Fruit fly (Drosophila melanogaster) whole organism, embryonic: ENCODE measurements around the gene MP1.

ENCODE experiments used
- ATbp ChIP-seq: fragments of 200-800 bp; sonication (Bioruptor generic); optimal IDR thresholded peaks from 2 replicates; lab custom pipeline; 2017; ENCODE audit warnings: missing biosample characterization, mild to moderate bottlenecking, missing genetic modification characterization, missing genetic modification reagents
- CG11093 ChIP-seq: fragments of 200-800 bp; sonication (Bioruptor generic); IDR thresholded peaks from 3 replicates; pipeline ENCODE4 v1.3.6; 2022; ENCODE audit warnings: missing biosample characterization, missing genetic modification characterization
- CG13287 ChIP-seq: fragments of 200-800 bp; sonication (Bioruptor generic); IDR thresholded peaks from 2 replicates; pipeline ENCODE4 v1.3.6; 2022; ENCODE audit warnings: missing biosample characterization, missing genetic modification characterization; ENCODE audit not compliant: partially characterized antibody
- CG15514 ChIP-seq: fragments of 200-800 bp; sonication (Bioruptor generic); optimal IDR thresholded peaks from 3 replicates; lab custom pipeline; 2017; ENCODE audit warnings: missing biosample characterization, missing genetic modification characterization, mild to moderate bottlenecking, moderate library complexity, missing genetic modification reagents
- CG15601 ChIP-seq: fragments of 200-800 bp; sonication (Bioruptor generic); optimal IDR thresholded peaks from 3 replicates; lab custom pipeline; 2019; ENCODE audit warnings: missing biosample characterization, mild to moderate bottlenecking, missing genetic modification characterization, moderate library complexity
- CG16815 ChIP-seq: fragments of 200-800 bp; sonication (Bioruptor generic); optimal IDR thresholded peaks from 3 replicates; lab custom pipeline; 2017; ENCODE audit warnings: missing biosample characterization, mild to moderate bottlenecking, missing genetic modification characterization
- CG17361 ChIP-seq: fragments of 200-800 bp; sonication (Bioruptor generic); IDR thresholded peaks from 3 replicates; pipeline ENCODE4 v1.3.6; 2022; ENCODE audit warnings: missing biosample characterization, missing genetic modification characterization
- CG17912 ChIP-seq: fragments of 200-800 bp; sonication (Bioruptor generic); optimal IDR thresholded peaks from 2 replicates; lab custom pipeline; 2018; ENCODE audit warnings: missing biosample characterization, mild to moderate bottlenecking, missing genetic modification characterization
- CG2875 ChIP-seq: fragments of 200-800 bp; sonication (Bioruptor generic); optimal IDR thresholded peaks from 2 replicates; lab custom pipeline; 2017; ENCODE audit warnings: missing biosample characterization, mild to moderate bottlenecking, missing genetic modification characterization, missing genetic modification reagents
- CG32767 ChIP-seq: fragments of 200-800 bp; sonication (Bioruptor generic); IDR thresholded peaks from 2 replicates; pipeline ENCODE4 v1.3.6; 2022; ENCODE audit warnings: missing biosample characterization, missing genetic modification characterization
- CG32772 ChIP-seq: fragments of 200-800 bp; sonication (Bioruptor generic); IDR thresholded peaks from 2 replicates; pipeline ENCODE4 v1.3.6; 2022; ENCODE audit warnings: missing biosample characterization, missing genetic modification characterization
- CG7963 ChIP-seq: fragments of 200-800 bp; sonication (Bioruptor generic); IDR thresholded peaks from 3 replicates; pipeline ENCODE4 v1.3.6; 2022; ENCODE audit warnings: missing biosample characterization, missing genetic modification characterization; ENCODE audit not compliant: partially characterized antibody
- CG8924 ChIP-seq: fragments of 200-800 bp; optimal IDR thresholded peaks from 3 replicates; lab custom pipeline; 2019; ENCODE audit warnings: missing biosample characterization, mild to moderate bottlenecking, missing genetic modification characterization, moderate library complexity
- Dip3 ChIP-seq: fragments of 200-800 bp; sonication (Bioruptor generic); optimal IDR thresholded peaks from 3 replicates; lab custom pipeline; 2016; ENCODE audit warnings: missing biosample characterization, missing genetic modification characterization
- Dp ChIP-seq: fragments of 200-800 bp; sonication (Bioruptor generic); optimal IDR thresholded peaks from 2 replicates; lab custom pipeline; 2018; ENCODE audit warnings: missing biosample characterization, mild to moderate bottlenecking, missing genetic modification characterization, moderate library complexity
- Dref ChIP-seq: fragments of 200-800 bp; sonication (Bioruptor generic); IDR thresholded peaks from 2 replicates; pipeline ENCODE4 v1.3.6; 2022; ENCODE audit warnings: missing biosample characterization, missing genetic modification characterization
- E2f1 ChIP-seq: fragments of 200-800 bp; sonication (Bioruptor generic); IDR thresholded peaks from 2 replicates; pipeline ENCODE4 v1.3.6; 2022; ENCODE audit warnings: missing biosample characterization, missing genetic modification characterization
- E2f2 ChIP-seq: fragments of 200-800 bp; sonication (Bioruptor generic); IDR thresholded peaks from 2 replicates; pipeline ENCODE4 v1.3.6; 2022; ENCODE audit warnings: missing biosample characterization, missing genetic modification characterization
- ERR ChIP-seq: fragments of 200-800 bp; sonication (Bioruptor generic); optimal IDR thresholded peaks from 2 replicates; lab custom pipeline; 2016; ENCODE audit warnings: missing biosample characterization, missing genetic modification characterization
- GATAe ChIP-seq: fragments of 200-800 bp; sonication (Bioruptor generic); conservative IDR thresholded peaks from 2 replicates; pipeline ENCODE4 v1.3.6; 2022; ENCODE audit warnings: missing biosample characterization, missing genetic modification characterization
- Gug ChIP-seq: fragments of 200-800 bp; sonication (Bioruptor generic); IDR thresholded peaks from 4 replicates; pipeline ENCODE4 v1.3.6; 2022; ENCODE audit warnings: missing biosample characterization, missing genetic modification characterization
- H15 ChIP-seq: fragments of 200-800 bp; sonication (Bioruptor generic); IDR thresholded peaks from 3 replicates; pipeline ENCODE4 v1.3.6; 2022; ENCODE audit warnings: missing biosample characterization, missing genetic modification characterization
- Jarid2 ChIP-seq: fragments of 200-800 bp; sonication (Bioruptor generic); optimal IDR thresholded peaks from 3 replicates; lab custom pipeline; 2017; ENCODE audit warnings: mild to moderate bottlenecking, missing biosample characterization, missing genetic modification reagents, missing genetic modification characterization
- Lhr ChIP-seq: fragments of 200-800 bp; sonication (Bioruptor generic); optimal IDR thresholded peaks from 3 replicates; lab custom pipeline; 2017; ENCODE audit warnings: mild to moderate bottlenecking, missing biosample characterization, missing genetic modification reagents, missing genetic modification characterization
- Myb ChIP-seq: fragments of 200-800 bp; sonication (Bioruptor generic); optimal IDR thresholded peaks from 2 replicates; lab custom pipeline; 2016; ENCODE audit warnings: missing biosample characterization, missing genetic modification characterization
- Trl ChIP-seq, 3 experiments: fragments of >200 bp in 2 of 3; fragments of 200-800 bp in 1 of 3; sonication (Bioruptor generic) in 1 of 3; optimal IDR thresholded peaks; 2 replicates in 1 of 3; 3 replicates in 2 of 3; lab custom pipeline; 2016 to 2017; ENCODE audit warnings: missing biosample characterization in 1 of 3, missing genetic modification characterization in 1 of 3
- abd-A ChIP-seq: fragments of 200-800 bp; sonication (Bioruptor generic); optimal IDR thresholded peaks from 3 replicates; lab custom pipeline; 2019; ENCODE audit warnings: missing biosample characterization, mild to moderate bottlenecking, missing genetic modification characterization, moderate library complexity
- amos ChIP-seq: fragments of 200-800 bp; sonication (Bioruptor generic); IDR thresholded peaks from 2 replicates; pipeline ENCODE4 v1.3.6; 2022; ENCODE audit warnings: missing biosample characterization, missing genetic modification characterization; ENCODE audit not compliant: partially characterized antibody
- chif ChIP-seq, 2 experiments: fragments of 200-800 bp; sonication (Bioruptor generic); optimal IDR thresholded peaks; 3 replicates each; lab custom pipeline; 2016; ENCODE audit warnings: missing biosample characterization in 2 of 2, missing genetic modification characterization in 2 of 2
- cwo ChIP-seq: fragments of 200-800 bp; sonication (Bioruptor generic); optimal IDR thresholded peaks from 3 replicates; lab custom pipeline; 2017; ENCODE audit warnings: missing biosample characterization, missing genetic modification characterization, mild to moderate bottlenecking, moderate library complexity, missing genetic modification reagents
- da ChIP-seq: fragments of 200-800 bp; sonication (Bioruptor generic); optimal IDR thresholded peaks from 2 replicates; lab custom pipeline; 2016; ENCODE audit warnings: missing biosample characterization, missing genetic modification characterization
- grau ChIP-seq: fragments of 200-800 bp; optimal IDR thresholded peaks from 3 replicates; lab custom pipeline; 2019; ENCODE audit warnings: missing biosample characterization, mild to moderate bottlenecking, missing genetic modification characterization, moderate library complexity
- hkb ChIP-seq, 2 experiments: fragments of 200-800 bp in 1 of 2; fragments of >200 bp in 1 of 2; sonication (Bioruptor generic) in 1 of 2; IDR thresholded peaks in 1 of 2; optimal IDR thresholded peaks in 1 of 2; 2 replicates each; pipeline versions ENCODE4 v1.3.6 to Lab custom; 2017 to 2022; ENCODE audit warnings: missing biosample characterization in 1 of 2, missing genetic modification characterization in 1 of 2
- kni ChIP-seq: fragments of 200-800 bp; sonication (Bioruptor generic); optimal IDR thresholded peaks from 3 replicates; lab custom pipeline; 2017; ENCODE audit warnings: mild to moderate bottlenecking, missing biosample characterization, missing genetic modification reagents, missing genetic modification characterization
- nau ChIP-seq: fragments of 200-800 bp; sonication (Bioruptor generic); optimal IDR thresholded peaks from 3 replicates; lab custom pipeline; 2017; ENCODE audit warnings: missing biosample characterization, mild to moderate bottlenecking, missing genetic modification characterization, missing genetic modification reagents
- org-1 ChIP-seq: fragments of 200-800 bp; sonication (Bioruptor generic); optimal IDR thresholded peaks from 2 replicates; lab custom pipeline; 2017; ENCODE audit warnings: missing biosample characterization, missing genetic modification characterization
- p53 ChIP-seq: fragments of 200-800 bp; sonication (Bioruptor generic); optimal IDR thresholded peaks from 2 replicates; lab custom pipeline; 2016; ENCODE audit warnings: missing biosample characterization, missing genetic modification characterization
- prd ChIP-seq, 3 experiments: fragments of >200 bp in 2 of 3; fragments of 200-800 bp in 1 of 3; sonication (Bioruptor generic) in 1 of 3; optimal IDR thresholded peaks in 2 of 3; IDR thresholded peaks in 1 of 3; 2 replicates in 2 of 3; 3 replicates in 1 of 3; pipeline versions ENCODE4 v1.3.6 to Lab custom; 2017 to 2022; ENCODE audit warnings: missing biosample characterization in 1 of 3, missing genetic modification characterization in 1 of 3
- pzg ChIP-seq: fragments of 200-800 bp; sonication (Bioruptor generic); optimal IDR thresholded peaks from 3 replicates; lab custom pipeline; 2018; ENCODE audit warnings: missing biosample characterization, mild to moderate bottlenecking, missing genetic modification characterization, moderate library complexity
- sens ChIP-seq: fragments of 200-800 bp; sonication (Bioruptor generic); peaks from one replicate; lab custom pipeline; 2016; ENCODE audit warnings: missing biosample characterization, missing genetic modification characterization
- sens-2 ChIP-seq: fragments of 200-800 bp; sonication (Bioruptor generic); IDR thresholded peaks from 2 replicates; pipeline ENCODE4 v1.3.6; 2022; ENCODE audit warnings: missing biosample characterization, missing genetic modification characterization
- sqz ChIP-seq: fragments of 200-800 bp; sonication (Bioruptor generic); optimal IDR thresholded peaks from 3 replicates; lab custom pipeline; 2018; ENCODE audit warnings: missing biosample characterization, mild to moderate bottlenecking, missing genetic modification characterization
- tll ChIP-seq, 2 experiments: fragments of 200-800 bp in 1 of 2; fragments of >200 bp in 1 of 2; sonication (Bioruptor generic) in 1 of 2; optimal IDR thresholded peaks; 2 replicates each; lab custom pipeline; 2017 to 2019; ENCODE audit warnings: missing biosample characterization in 2 of 2, missing genetic modification characterization in 2 of 2, mild to moderate bottlenecking in 1 of 2, moderate library complexity in 1 of 2
- unc-4 ChIP-seq: fragments of 200-800 bp; sonication (Bioruptor generic); IDR thresholded peaks from 2 replicates; pipeline ENCODE4 v1.3.6; 2022; ENCODE audit warnings: missing biosample characterization, missing genetic modification characterization; ENCODE audit not compliant: partially characterized antibody
- vvl ChIP-seq: fragments of 200-800 bp; sonication (Bioruptor generic); IDR thresholded peaks from 2 replicates; pipeline ENCODE4 v1.3.6; 2022; ENCODE audit warnings: missing biosample characterization, missing genetic modification characterization
- wek ChIP-seq: fragments of 200-800 bp; sonication (Bioruptor generic); optimal IDR thresholded peaks from 3 replicates; lab custom pipeline; 2018; ENCODE audit warnings: missing biosample characterization, mild to moderate bottlenecking, missing genetic modification characterization, moderate library complexity

Gene MP1

DNA sequence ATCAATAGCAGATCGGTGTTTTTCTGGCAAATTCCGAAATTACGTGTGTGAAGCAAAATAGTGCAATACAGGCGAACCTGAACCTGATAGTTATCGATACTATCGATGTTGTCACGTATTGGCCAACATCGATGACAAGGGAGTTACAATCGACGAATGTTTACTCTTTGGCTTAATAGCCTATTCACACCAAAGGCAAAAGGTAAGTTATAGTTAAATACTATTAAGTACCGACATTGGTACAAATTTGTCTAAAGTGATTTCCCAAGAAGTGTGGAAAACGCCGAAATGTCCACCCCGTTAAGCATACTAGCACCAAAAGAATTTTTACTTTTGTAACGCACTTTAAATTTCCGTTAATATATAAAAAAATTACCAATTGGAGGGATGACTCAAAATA is 26.3 kb downstream of the MP1 start, which contains the start of gene CG9776 (continued):
- no peak for TF ChIP-seq ATbp (GFP tag; lab: Kevin White, UChicago)
- TF ChIP-seq wek (GFP tag; lab: Kevin White, UChicago), result peak; percentile 45
- no peak for TF ChIP-seq cwo (GFP tag; lab: Kevin White, UChicago)
- peak; percentile 96 for TF ChIP-seq unc-4
- TF ChIP-seq CG17361 (GFP tag; lab: Robert Waterston, UW), result no peak; the same call in 1 of the 3 replicates
- peak; percentile 15 to 74 for TF ChIP-seq chif (GFP tag; optimal IDR thresholded peaks at IDR 0.05; lab: Kevin White, UChicago)
- no peak for TF ChIP-seq sqz (GFP tag; lab: Kevin White, UChicago)
- no peak for TF ChIP-seq prd (optimal IDR thresholded peaks at IDR 0.05; lab: Kevin White, UChicago)
- peak; percentile 54; the same call in 2 of the 3 replicates for TF ChIP-seq prd (GFP tag; IDR thresholded peaks at IDR 0.05; lab: Robert Waterston, UW)
- TF ChIP-seq da (GFP tag; lab: Kevin White, UChicago), result peak; percentile 34
- TF ChIP-seq CG15514 (GFP tag; lab: Kevin White, UChicago), result peak; percentile 96
- no peak for TF ChIP-seq sens-2
- TF ChIP-seq CG17912, result peak; percentile 50
- 0 out of 3 replicates have a peak, but pooled peaks have one; percentile 13 for TF ChIP-seq CG11093 (GFP tag; lab: Robert Waterston, UW)

dm6 chr3R:4334798-4335197 is 27.1 kb downstream of the MP1 start, which contains the start of gene CG14645:
TSS of gene CG14645 (plus strand) at chr3R:4335098.
- TF ChIP-seq ERR (GFP tag; lab: Kevin White, UChicago) (no peak), GATAe (GFP tag; lab: Robert Waterston, UW) (no peak), CG16815 (GFP tag; lab: Kevin White, UChicago) (no peak), abd-A (tag; lab: Kevin White, UChicago) (no peak), vvl (GFP tag; lab: Robert Waterston, UW) (no peak), kni (no peak), nau (GFP tag; lab: Kevin White, UChicago) (no peak)

- peak; percentile 59 for TF ChIP-seq Lhr
- TF ChIP-seq H15, result no peak
- TF ChIP-seq CG32767, result no peak
- TF ChIP-seq grau (tag; lab: Kevin White, UChicago), result no peak
- no peak for TF ChIP-seq org-1 (GFP tag; lab: Kevin White, UChicago)
- TF ChIP-seq Dip3 (GFP tag; lab: Kevin White, UChicago), result peak; percentile 56
- peak; percentile 86 for TF ChIP-seq Dp
- TF ChIP-seq Myb (GFP tag; lab: Kevin White, UChicago), result peak; percentile 27
- TF ChIP-seq CG13287 (GFP tag; lab: Robert Waterston, UW), result peak; percentile 68
- peak; percentile 47 for TF ChIP-seq amos (GFP tag; lab: Robert Waterston, UW)
- TF ChIP-seq CG8924 (tag; lab: Kevin White, UChicago), result peak; percentile 28
- TF ChIP-seq E2f1 (GFP tag; lab: Robert Waterston, UW), result peak; percentile 27; the same call in 1 of the 2 replicates
- peak; percentile 76 for TF ChIP-seq sens (GFP tag; lab: Kevin White, UChicago)
- peak; percentile 16 for TF ChIP-seq p53 (GFP tag; lab: Kevin White, UChicago)
- TF ChIP-seq CG32772 (GFP tag; lab: Robert Waterston, UW), result no peak
- TF ChIP-seq Trl (optimal IDR thresholded peaks at IDR 0.05; lab: Kevin White, UChicago), result peak in 1 of 2 experiments; percentile 38
- no peak for TF ChIP-seq Trl (GFP tag; optimal IDR thresholded peaks at IDR 0.05; lab: Kevin White, UChicago)
- TF ChIP-seq hkb (optimal IDR thresholded peaks at IDR 0.05; lab: Kevin White, UChicago), result peak; percentile 49
- TF ChIP-seq hkb (GFP tag; IDR thresholded peaks at IDR 0.05; lab: Robert Waterston, UW), result no peak; the same call in 1 of the 2 replicates
- peak; percentile 89 for TF ChIP-seq pzg (GFP tag; lab: Kevin White, UChicago)
- peak in 1 of 2 experiments; percentile 33 for TF ChIP-seq tll (GFP tag; optimal IDR thresholded peaks at IDR 0.05; lab: Kevin White, UChicago)
- TF ChIP-seq CG15601 (tag; lab: Kevin White, UChicago), result peak; percentile 25
- TF ChIP-seq CG2875 (GFP tag; lab: Kevin White, UChicago), result no peak
- peak; percentile 79 for TF ChIP-seq Dref (GFP tag; lab: Robert Waterston, UW)
- peak; percentile 49 for TF ChIP-seq Jarid2 (GFP tag; lab: Kevin White, UChicago)
- 0 out of 3 replicates have a peak, but pooled peaks have one; percentile 39 for TF ChIP-seq CG7963
- peak; percentile 91 for TF ChIP-seq E2f2 (GFP tag; lab: Robert Waterston, UW)
- TF ChIP-seq Gug (GFP tag; lab: Robert Waterston, UW), result no peak
Measured at dm6 chr3R:4337580-4337979, 29.9 kb downstream of the MP1 start, which contains the start of the genes Skp2 and CG1103. TSS of gene Skp2 (minus strand) at chr3R:4337674. TSS of gene CG1103 (plus strand) at chr3R:4337755.
